Fruit fly (Drosophila melanogaster) whole organism, embryonic: ENCODE results near the gene CG3277.

Experiments used
- Atf-2 ChIP-seq: fragments of 200-800 bp; sonication (Bioruptor generic); optimal IDR thresholded peaks from 2 replicates; lab custom pipeline; 2016; ENCODE audit warnings: missing biosample characterization, missing genetic modification characterization
- Atf3 ChIP-seq: fragments of 200-800 bp; sonication (Bioruptor generic); optimal IDR thresholded peaks from 3 replicates; lab custom pipeline; 2016; ENCODE audit warnings: missing biosample characterization, missing genetic modification characterization
- CG13123 ChIP-seq: fragments of 200-800 bp; sonication (Bioruptor generic); optimal IDR thresholded peaks from 2 replicates; lab custom pipeline; 2016; ENCODE audit warnings: missing biosample characterization, missing genetic modification characterization
- CG13624 ChIP-seq: fragments of 200-800 bp; sonication (Bioruptor generic); optimal IDR thresholded peaks from 2 replicates; lab custom pipeline; 2016; ENCODE audit warnings: missing biosample characterization, missing genetic modification characterization
- CG2116 ChIP-seq: fragments of 200-800 bp; sonication (Bioruptor generic); optimal IDR thresholded peaks from 3 replicates; lab custom pipeline; 2018; ENCODE audit warnings: missing biosample characterization, mild to moderate bottlenecking, missing genetic modification characterization
- Ets97D ChIP-seq: fragments of 200-800 bp; sonication (Bioruptor generic); optimal IDR thresholded peaks from 3 replicates; lab custom pipeline; 2016; ENCODE audit warnings: missing biosample characterization, missing genetic modification characterization
- Rx ChIP-seq: fragments of 200-800 bp; sonication (Bioruptor generic); IDR thresholded peaks from 2 replicates; pipeline ENCODE4 v1.3.6; 2022; ENCODE audit warnings: missing biosample characterization, missing genetic modification characterization
- YL-1 ChIP-seq: fragments of 200-800 bp; sonication (Bioruptor generic); optimal IDR thresholded peaks from 3 replicates; lab custom pipeline; 2017; ENCODE audit warnings: missing biosample characterization, mild to moderate bottlenecking, missing genetic modification characterization
- da ChIP-seq: fragments of 200-800 bp; sonication (Bioruptor generic); optimal IDR thresholded peaks from 2 replicates; lab custom pipeline; 2016; ENCODE audit warnings: missing biosample characterization, missing genetic modification characterization
- hkb ChIP-seq, 2 experiments: fragments of 200-800 bp in 1 of 2; fragments of >200 bp in 1 of 2; sonication (Bioruptor generic) in 1 of 2; IDR thresholded peaks in 1 of 2; optimal IDR thresholded peaks in 1 of 2; 2 replicates each; pipeline versions ENCODE4 v1.3.6 to Lab custom; 2017 to 2022; ENCODE audit warnings: missing biosample characterization in 1 of 2, missing genetic modification characterization in 1 of 2
- hth ChIP-seq: fragments of >200 bp; optimal IDR thresholded peaks from 2 replicates; lab custom pipeline; 2017; ENCODE audit warnings: inconsistent platforms
- jigr1 ChIP-seq: fragments of 200-800 bp; sonication (Bioruptor generic); IDR thresholded peaks from 3 replicates; pipeline ENCODE4 v1.3.6; 2022; ENCODE audit warnings: missing biosample characterization, missing genetic modification characterization
- sd ChIP-seq: fragments of 200-800 bp; sonication (Bioruptor generic); optimal IDR thresholded peaks from 3 replicates; lab custom pipeline; 2018; ENCODE audit warnings: missing biosample characterization, mild to moderate bottlenecking, missing genetic modification characterization, moderate library complexity

- no peak for TF ChIP-seq CG2116 (GFP tag; lab: Kevin White, UChicago)
- TF ChIP-seq sd, result no peak
- no peak for TF ChIP-seq YL-1 (GFP tag; lab: Kevin White, UChicago)
- TF ChIP-seq da (GFP tag; lab: Kevin White, UChicago), result no peak
- no peak for TF ChIP-seq Atf-2 (GFP tag; lab: Kevin White, UChicago)
- no peak for TF ChIP-seq hth (lab: Kevin White, UChicago)
- no peak for TF ChIP-seq Ets97D
- TF ChIP-seq Rx (GFP tag; lab: Robert Waterston, UW), result no peak
- no peak for TF ChIP-seq hkb (optimal IDR thresholded peaks at IDR 0.05; lab: Kevin White, UChicago)
- no peak for TF ChIP-seq hkb (GFP tag; IDR thresholded peaks at IDR 0.05; lab: Robert Waterston, UW)
- TF ChIP-seq CG13123 (GFP tag; lab: Kevin White, UChicago), result no peak
- no peak for TF ChIP-seq jigr1
- TF ChIP-seq CG13624, result no peak
- no peak for TF ChIP-seq Atf3
Measured at dm6 chr2L:3301058-3301457, 2.8 kb upstream of the CG3277 start.
